Worm (Caenorhabditis elegans): ENCODE data around the gene clec-184.

clec-184 gene

DNA sequence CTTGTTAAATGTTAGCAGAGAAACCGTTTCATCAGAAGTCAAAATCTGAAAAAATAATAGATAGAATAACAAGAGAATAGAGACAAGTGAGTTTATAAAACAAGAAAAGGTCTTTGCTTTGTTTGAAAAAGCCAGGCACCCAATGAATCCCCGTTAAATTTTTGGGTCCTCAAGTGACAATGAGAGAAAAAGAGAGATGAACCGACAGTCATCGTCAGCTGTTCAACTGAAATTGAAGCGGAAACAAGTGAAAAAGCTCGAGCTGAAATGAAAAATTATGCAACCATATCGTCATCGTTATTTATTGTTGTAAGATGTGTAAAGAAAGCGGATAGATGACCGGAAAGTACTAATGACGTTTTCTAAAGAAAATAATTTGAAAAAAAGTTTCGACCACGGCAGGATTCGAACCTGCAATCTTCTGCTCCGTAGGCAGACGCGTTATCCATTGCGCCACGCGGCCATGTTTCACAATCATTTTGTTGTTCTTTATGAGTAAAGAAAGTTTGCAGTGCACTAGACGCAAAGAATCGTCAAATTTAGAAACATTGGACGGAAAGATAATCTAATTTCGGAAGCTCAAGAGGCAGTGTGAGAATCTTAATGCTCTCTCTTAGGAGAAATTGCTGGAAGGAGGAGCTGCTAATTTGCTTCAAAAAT, 14.8 kb upstream of the clec-184 start, which contains the start of gene F08G5.3 (continued):
- TF ChIP-seq ztf-6 (GFP tag; IDR thresholded peaks at IDR 0.05) = no peak
- no peak for TF ChIP-seq atf-7 (tag; optimal IDR thresholded peaks at IDR 0.05)
- 0 out of 2 replicates have a peak, but pooled peaks have one; percentile 68 for TF ChIP-seq bed-1 (GFP tag; IDR thresholded peaks at IDR 0.05)
- 0 out of 2 replicates have a peak, but pooled peaks have one; percentile 9 for TF ChIP-seq egl-18 (GFP tag; IDR thresholded peaks at IDR 0.05)
- TF ChIP-seq pha-4 (tag; optimal IDR thresholded peaks at IDR 0.05) = no peak
- no peak for TF ChIP-seq Y67H2A.10 (GFP tag; conservative IDR thresholded peaks at IDR 0.05)
- TF ChIP-seq nhr-80 (tag; optimal IDR thresholded peaks at IDR 0.05) = peak; percentile 23
- peak; percentile 45 for TF ChIP-seq T26A5.8 (tag; optimal IDR thresholded peaks at IDR 0.05)
- peak; percentile 66; the same call in 1 of the 2 replicates for TF ChIP-seq ztf-28 (GFP tag; IDR thresholded peaks at IDR 0.05)
- peak; percentile 42; the same call in 1 of the 2 replicates for TF ChIP-seq attf-3 (GFP tag; conservative IDR thresholded peaks at IDR 0.05)
- 0 out of 2 replicates have a peak, but pooled peaks have one; percentile 28 for TF ChIP-seq ceh-100 (GFP tag; IDR thresholded peaks at IDR 0.05)
- TF ChIP-seq ztf-3 (GFP tag; optimal IDR thresholded peaks at IDR 0.05) = no peak
- TF ChIP-seq somi-1 (GFP tag; optimal IDR thresholded peaks at IDR 0.05) = peak; percentile 59
- TF ChIP-seq D2030.7 (GFP tag; IDR thresholded peaks at IDR 0.05) = peak; percentile 91
- no peak for TF ChIP-seq dpff-1 (tag; optimal IDR thresholded peaks at IDR 0.05)
- no peak for TF ChIP-seq nfya-2 (GFP tag; IDR thresholded peaks at IDR 0.05)
- TF ChIP-seq zim-3 (tag; optimal IDR thresholded peaks at IDR 0.05) = peak; percentile 73
- TF ChIP-seq die-1 (tag; optimal IDR thresholded peaks at IDR 0.05) = peak; percentile 89
- no peak for TF ChIP-seq nhr-179 (tag; optimal IDR thresholded peaks at IDR 0.05)
- peak; percentile 64 for TF ChIP-seq madf-10 (tag; optimal IDR thresholded peaks at IDR 0.05)
- no peak for TF ChIP-seq nhr-120 (GFP tag; IDR thresholded peaks at IDR 0.05)
- no peak for TF ChIP-seq K11D2.4 (GFP tag; IDR thresholded peaks at IDR 0.05)
- no peak for TF ChIP-seq lir-1 (GFP tag; conservative IDR thresholded peaks at IDR 0.05)
- TF ChIP-seq ZK185.1 (tag; optimal IDR thresholded peaks at IDR 0.05; ENCODE audit: poor library complexity, severe bottlenecking) = peak; percentile 63
- TF ChIP-seq athp-1 (tag; optimal IDR thresholded peaks at IDR 0.05) = peak; percentile 58
- TF ChIP-seq B0019.2 (GFP tag; conservative IDR thresholded peaks at IDR 0.05) = peak; percentile 60; the same call in 1 of the 2 replicates
- peak; percentile 21 for TF ChIP-seq K12H6.12 (tag; optimal IDR thresholded peaks at IDR 0.05)
- peak; percentile 71 for TF ChIP-seq snpc-3.4 (tag; optimal IDR thresholded peaks at IDR 0.05)
- peak; percentile 60 for TF ChIP-seq lin-54 (GFP tag; optimal IDR thresholded peaks at IDR 0.05)
- peak; percentile 26 for TF ChIP-seq ztf-26 (tag; optimal IDR thresholded peaks at IDR 0.05)
- TF ChIP-seq lsy-27 (tag; optimal IDR thresholded peaks at IDR 0.05; ENCODE audit: borderline replicate concordance, insufficient read depth) = no peak
- peak; percentile 70 for TF ChIP-seq cebp-1 (GFP tag; IDR thresholded peaks at IDR 0.05)
- peak; percentile 85 for TF ChIP-seq cebp-1 (tag; optimal IDR thresholded peaks at IDR 0.05)
- TF ChIP-seq madf-8 (GFP tag; conservative IDR thresholded peaks at IDR 0.05) = no peak; the same call in 1 of the 2 replicates

DNA sequence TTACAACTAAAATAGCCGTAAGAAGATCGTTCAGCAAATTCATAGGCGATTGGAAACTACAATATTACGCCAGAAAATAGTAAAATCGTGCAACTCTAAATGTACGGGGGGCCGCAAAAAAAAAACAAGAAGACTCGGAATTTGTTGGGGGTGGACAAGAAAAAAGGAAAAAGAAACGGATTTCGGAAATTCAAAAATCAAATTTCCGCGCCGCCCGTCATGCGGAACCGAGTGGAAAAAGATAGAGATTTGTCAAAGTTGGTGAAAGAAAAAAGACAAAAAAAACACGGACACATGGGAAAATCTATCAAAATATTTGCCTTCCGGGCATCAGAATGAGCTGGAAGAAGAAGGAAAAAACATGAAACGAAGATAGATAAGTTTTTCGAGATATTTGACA, 13.1 kb upstream of the clec-184 start:
- TF ChIP-seq F57A8.1 (GFP tag; optimal IDR thresholded peaks at IDR 0.05) = no peak
- no peak for TF ChIP-seq ama-1 (optimal IDR thresholded peaks at IDR 0.05)
- TF ChIP-seq ama-1 (GFP tag; optimal IDR thresholded peaks at IDR 0.05) = no peak
- TF ChIP-seq attf-3 (GFP tag; conservative IDR thresholded peaks at IDR 0.05) = no peak
- no peak for TF ChIP-seq somi-1 (GFP tag; optimal IDR thresholded peaks at IDR 0.05)
- no peak for TF ChIP-seq ceh-91 (GFP tag; IDR thresholded peaks at IDR 0.05)
- TF ChIP-seq sdz-38 (tag; optimal IDR thresholded peaks at IDR 0.05) = no peak
- TF ChIP-seq repo-1 (tag; optimal IDR thresholded peaks at IDR 0.05) = no peak
- TF ChIP-seq zim-3 (tag; optimal IDR thresholded peaks at IDR 0.05) = no peak
- TF ChIP-seq egl-18 (GFP tag; IDR thresholded peaks at IDR 0.05) = no peak
- no peak for TF ChIP-seq B0035.1 (tag; optimal IDR thresholded peaks at IDR 0.05)

All from whole organism, young adult.